Worm (Caenorhabditis elegans): ENCODE measurements around the gene ttr-33.

DNA sequence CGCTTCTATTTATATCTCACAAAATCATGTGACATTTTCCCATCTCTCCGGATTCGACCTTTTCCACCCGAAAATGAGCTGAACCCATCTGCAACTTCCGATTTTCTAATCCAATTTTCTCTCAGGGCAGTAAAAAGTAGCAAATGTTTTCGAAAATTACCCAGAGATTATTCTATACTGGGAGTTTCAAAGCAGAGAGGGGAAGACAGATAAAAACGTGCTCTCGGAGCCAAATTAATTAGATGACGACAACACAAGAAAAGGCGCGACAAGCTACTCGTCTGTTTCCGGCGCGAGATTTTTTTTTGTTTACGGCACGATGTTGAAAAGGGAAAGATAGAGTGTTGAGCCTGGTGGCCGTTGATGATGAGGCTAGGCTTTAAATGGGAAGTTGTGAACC lies 46.7 kb upstream of the ttr-33 start:
- TF ChIP-seq ztf-4 (tag; optimal IDR thresholded peaks at IDR 0.05) (no peak), nhr-11 (tag; optimal IDR thresholded peaks at IDR 0.05) (no peak), sma-9 (GFP tag; optimal IDR thresholded peaks at IDR 0.05) (no peak), sma-9 (tag; optimal IDR thresholded peaks at IDR 0.05) (no peak), aly-2 (tag; optimal IDR thresholded peaks at IDR 0.05) (no peak), alr-1 (tag; optimal IDR thresholded peaks at IDR 0.05) (no peak), nhr-77 (tag; optimal IDR thresholded peaks at IDR 0.05) (no peak), lin-11 (tag; optimal IDR thresholded peaks at IDR 0.05) (no peak), mdl-1 (tag; optimal IDR thresholded peaks at IDR 0.05) (no peak), sma-3 (GFP tag; optimal IDR thresholded peaks at IDR 0.05) (no peak), egl-27 (tag; optimal IDR thresholded peaks at IDR 0.05) (no peak), lin-13 (GFP tag; optimal IDR thresholded peaks at IDR 0.05) (no peak)

All from whole organism, L2 larva.